Worm (Caenorhabditis elegans) whole organism, young adult: Measurements from ENCODE around the gene fbxc-32.
"Not testable (repeated sequence)": the region's sequence is repeated elsewhere in the genome, so short reads cannot be mapped to it uniquely, and the experiment has no call there.

ENCODE experiments used
- C06A6.2 ChIP-seq: fragments of 200-800 bp; sonication (Bioruptor generic); conservative IDR thresholded peaks from 2 replicates; pipeline ENCODE4 v1.3.6; 2022; ENCODE audit warnings: missing genetic modification characterization, missing compliant biosample characterization
- D2030.7 ChIP-seq: fragments of 200-800 bp; sonication (Bioruptor generic); IDR thresholded peaks from 2 replicates; pipeline ENCODE4 v1.3.6; 2022; ENCODE audit warnings: missing genetic modification reagents, missing genetic modification characterization, missing compliant biosample characterization
- F10E7.11 ChIP-seq: sonication (generic microtip); optimal IDR thresholded peaks from 2 replicates; lab custom pipeline; 2017; ENCODE audit warnings: mild to moderate bottlenecking, missing genetic modification characterization, moderate library complexity, missing compliant biosample characterization
- F33H1.4 ChIP-seq: fragments of 200-800 bp; sonication (Bioruptor generic); IDR thresholded peaks from 2 replicates; pipeline ENCODE4 v1.3.6; 2022; ENCODE audit warnings: missing genetic modification reagents, missing genetic modification characterization, missing compliant biosample characterization
- F37B4.10 ChIP-seq: fragments of 200-800 bp; sonication (Bioruptor generic); IDR thresholded peaks from 2 replicates; pipeline ENCODE4 v1.3.6; 2022; ENCODE audit warnings: missing genetic modification characterization, missing compliant biosample characterization
- F39B2.1 ChIP-seq: fragments of 200-800 bp; sonication (Bioruptor generic); IDR thresholded peaks from 2 replicates; pipeline ENCODE4 v1.3.6; 2022; ENCODE audit warnings: missing genetic modification reagents, missing genetic modification characterization, missing compliant biosample characterization
- F57A8.1 ChIP-seq: fragments of 200-800 bp; sonication (Bioruptor generic); optimal IDR thresholded peaks from 2 replicates; lab custom pipeline; 2018; ENCODE audit warnings: mild to moderate bottlenecking, missing genetic modification characterization, moderate library complexity, missing compliant biosample characterization
- Y53F4B.3 ChIP-seq: fragments of 200-800 bp; sonication (Bioruptor generic); IDR thresholded peaks from 2 replicates; pipeline ENCODE4 v1.3.6; 2022; ENCODE audit warnings: missing genetic modification reagents, missing genetic modification characterization, missing compliant biosample characterization
- ZK185.1 ChIP-seq: sonication (generic microtip); optimal IDR thresholded peaks from 2 replicates; lab custom pipeline; 2016; ENCODE audit warnings: mild to moderate bottlenecking, missing genetic modification characterization, missing compliant biosample characterization; ENCODE audit not compliant: poor library complexity, severe bottlenecking
- akir-1 ChIP-seq: fragments of 200-800 bp; sonication (Bioruptor generic); optimal IDR thresholded peaks from 2 replicates; lab custom pipeline; 2018; ENCODE audit warnings: mild to moderate bottlenecking, missing genetic modification characterization, moderate library complexity, missing compliant biosample characterization
- ama-1 ChIP-seq, 3 experiments: fragments of 150-350 bp in 1 of 3; sonication (generic microtip) in 2 of 3; optimal IDR thresholded peaks; 2 replicates each; lab custom pipeline; 2014 to 2018; ENCODE audit warnings: missing biosample characterization in 2 of 3, missing genetic modification characterization in 2 of 3, missing genetic modification reagents in 2 of 3
- attf-5 ChIP-seq: fragments of 200-800 bp; sonication (Bioruptor generic); optimal IDR thresholded peaks from 2 replicates; lab custom pipeline; 2018; ENCODE audit warnings: mild to moderate bottlenecking, missing genetic modification characterization, missing compliant biosample characterization
- attf-6 ChIP-seq: fragments of 200-800 bp; sonication (Bioruptor generic); IDR thresholded peaks from 2 replicates; pipeline ENCODE4 v1.3.6; 2022; ENCODE audit warnings: missing genetic modification reagents, missing genetic modification characterization, missing compliant biosample characterization
- hlh-12 ChIP-seq: sonication (generic microtip); optimal IDR thresholded peaks from 2 replicates; lab custom pipeline; 2016; ENCODE audit warnings: missing genetic modification characterization, missing compliant biosample characterization
- hlh-26 ChIP-seq: fragments of 200-800 bp; sonication (Bioruptor generic); conservative IDR thresholded peaks from 2 replicates; pipeline ENCODE4 v1.3.6; 2022; ENCODE audit warnings: missing genetic modification reagents, missing genetic modification characterization, missing compliant biosample characterization
- hmg-1.2 ChIP-seq: fragments of 200-800 bp; sonication (Bioruptor generic); IDR thresholded peaks from 2 replicates; pipeline ENCODE4 v1.3.6; 2022; ENCODE audit warnings: missing genetic modification reagents, missing genetic modification characterization, missing compliant biosample characterization
- hmg-20 ChIP-seq: fragments of 200-800 bp; sonication (Bioruptor generic); IDR thresholded peaks from 2 replicates; pipeline ENCODE4 v1.3.6; 2022; ENCODE audit warnings: missing genetic modification reagents, missing genetic modification characterization, missing compliant biosample characterization
- hsf-1 ChIP-seq: fragments of 200-800 bp; sonication (Bioruptor generic); IDR thresholded peaks from 2 replicates; pipeline ENCODE4 v1.3.6; 2022; ENCODE audit warnings: missing genetic modification reagents, missing genetic modification characterization, missing compliant biosample characterization
- lin-35 ChIP-seq, 3 experiments: fragments of 150-350 bp in 2 of 3; sonication (generic microtip) in 1 of 3; optimal IDR thresholded peaks; 2 replicates each; lab custom pipeline; 2014 to 2018; ENCODE audit warnings: missing biosample characterization in 3 of 3, missing genetic modification characterization in 3 of 3, missing genetic modification reagents in 3 of 3
- lin-40 ChIP-seq: sonication (generic microtip); optimal IDR thresholded peaks from 2 replicates; lab custom pipeline; 2016; ENCODE audit warnings: missing genetic modification characterization, mild to moderate bottlenecking, missing compliant biosample characterization, missing genotype, missing genetic modification reagents
- lin-54 ChIP-seq: fragments of 200-800 bp; sonication (Bioruptor generic); optimal IDR thresholded peaks from 2 replicates; lab custom pipeline; 2018; ENCODE audit warnings: mild to moderate bottlenecking, missing genetic modification characterization, missing compliant biosample characterization
- lsy-27 ChIP-seq: sonication (generic microtip); optimal IDR thresholded peaks from 2 replicates; lab custom pipeline; 2017; ENCODE audit warnings: missing genetic modification characterization, mild to moderate bottlenecking, missing compliant biosample characterization, antibody characterized with exemption, missing genotype, borderline replicate concordance; ENCODE audit not compliant: insufficient read depth
- madf-8 ChIP-seq: fragments of 200-800 bp; sonication (Bioruptor generic); conservative IDR thresholded peaks from 2 replicates; pipeline ENCODE4 v1.3.6; 2022; ENCODE audit warnings: missing genetic modification reagents, missing genetic modification characterization, missing compliant biosample characterization
- nhr-27 ChIP-seq: fragments of 200-800 bp; sonication (Bioruptor generic); optimal IDR thresholded peaks from 2 replicates; lab custom pipeline; 2018; ENCODE audit warnings: mild to moderate bottlenecking, missing genetic modification characterization, moderate library complexity, missing compliant biosample characterization
- nhr-80 ChIP-seq: sonication (generic microtip); optimal IDR thresholded peaks from 2 replicates; lab custom pipeline; 2016; ENCODE audit warnings: missing genetic modification characterization, missing compliant biosample characterization
- pha-4 ChIP-seq: fragments of 150-350 bp; sonication (generic microtip); optimal IDR thresholded peaks from 2 replicates; lab custom pipeline; 2014; ENCODE audit warnings: missing biosample characterization, missing genetic modification reagents, missing genetic modification characterization
- repo-1 ChIP-seq: sonication (generic microtip); optimal IDR thresholded peaks from 2 replicates; lab custom pipeline; 2017; ENCODE audit warnings: mild to moderate bottlenecking, missing genetic modification characterization, missing compliant biosample characterization
- rpc-1 ChIP-seq, 2 experiments: fragments of 150-350 bp in 1 of 2; sonication (generic microtip) in 1 of 2; optimal IDR thresholded peaks; 2 replicates each; lab custom pipeline; 2014 to 2018; ENCODE audit warnings: missing biosample characterization in 1 of 2, missing genetic modification characterization in 1 of 2, missing genetic modification reagents in 1 of 2, missing genotype in 1 of 2
- snpc-4 ChIP-seq, 5 experiments: fragments of 150-350 bp in 1 of 5; sonication (generic microtip) in 4 of 5; optimal IDR thresholded peaks; 2 replicates each; lab custom pipeline; 2014 to 2018; ENCODE audit warnings: missing genetic modification characterization in 5 of 5, missing biosample characterization in 3 of 5, antibody characterized with exemption in 2 of 5, mild to moderate bottlenecking in 2 of 5, missing compliant biosample characterization in 2 of 5, missing genotype in 2 of 5, moderate library complexity in 2 of 5, missing genetic modification reagents in 1 of 5
- unc-130 ChIP-seq: sonication (generic microtip); optimal IDR thresholded peaks from 2 replicates; lab custom pipeline; 2016; ENCODE audit warnings: missing genetic modification reagents, missing genetic modification characterization, missing compliant biosample characterization

The fbxc-32 gene

ce11 chrII:948091-948490 lies at the start of gene fbxc-32:
Gene fbxc-32, minus strand, starts transcription at chrII:948191.
- TF ChIP-seq lin-54 (GFP tag; lab: Kevin White, UChicago), result no peak
- TF ChIP-seq F37B4.10 (GFP tag; lab: Robert Waterston, UW), result no peak
- no peak for TF ChIP-seq ama-1 (optimal IDR thresholded peaks at IDR 0.05; lab: Kevin White, UChicago)
- no peak for TF ChIP-seq ama-1 (GFP tag; optimal IDR thresholded peaks at IDR 0.05; lab: Kevin White, UChicago)
- no peak for TF ChIP-seq F10E7.11 (tag; lab: Kevin White, UChicago)
- no peak for TF ChIP-seq unc-130
- no peak for TF ChIP-seq lsy-27 (tag; lab: Kevin White, UChicago)
- no peak for TF ChIP-seq Y53F4B.3 (GFP tag; lab: Robert Waterston, UW)
- no peak for TF ChIP-seq F57A8.1
- no peak for TF ChIP-seq F33H1.4 (GFP tag; lab: Robert Waterston, UW)
- no peak for TF ChIP-seq nhr-80

- TF ChIP-seq repo-1 (tag; lab: Kevin White, UChicago); lin-54 (GFP tag; lab: Kevin White, UChicago); lin-35 (GFP tag; optimal IDR thresholded peaks at IDR 0.05; lab: Kevin White, UChicago): not testable (repeated sequence)
These were observed 48.1 kb upstream of the fbxc-32 start, which contains the start of gene F45D11.11 for ce11 chrII:996112-996511. Gene F45D11.11, minus strand, starts transcription at chrII:996212.

ce11 chrII:994231-994630 lies 46.2 kb upstream of the fbxc-32 start, which contains the start of gene F45D11.7:
Gene F45D11.7, plus strand, starts transcription at chrII:994531.
- not testable (repeated sequence) for TF ChIP-seq akir-1 (GFP tag; lab: Kevin White, UChicago); C06A6.2 (GFP tag; lab: Robert Waterston, UW); lin-40 (tag; lab: Kevin White, UChicago)

- TF ChIP-seq rpc-1 (optimal IDR thresholded peaks at IDR 0.05; lab: Kevin White, UChicago) (no peak), rpc-1 (tag; optimal IDR thresholded peaks at IDR 0.05; lab: Kevin White, UChicago) (no peak), hmg-1.2 (no peak), F33H1.4 (GFP tag; lab: Robert Waterston, UW) (no peak), attf-6 (no peak), hlh-12 (tag; lab: Kevin White, UChicago) (no peak), madf-8 (GFP tag; lab: Robert Waterston, UW) (no peak), F39B2.1 (GFP tag; lab: Robert Waterston, UW) (no peak), pha-4 (tag; lab: Kevin White, UChicago) (no peak)
- TF ChIP-seq, all 124 proteins: peak for 0
These were observed 43.3 kb upstream of the fbxc-32 start, which contains the start of gene fbxc-42 for ce11 chrII:991300-991699. Gene fbxc-42, plus strand, starts transcription at chrII:991600.

- TF ChIP-seq hlh-26 (GFP tag; lab: Robert Waterston, UW), result no peak
- no peak for TF ChIP-seq snpc-4 (GFP tag; optimal IDR thresholded peaks at IDR 0.05; lab: Kevin White, UChicago)
- TF ChIP-seq snpc-4 (tag; optimal IDR thresholded peaks at IDR 0.05; lab: Kevin White, UChicago), result no peak
- no peak for TF ChIP-seq D2030.7 (GFP tag; lab: Robert Waterston, UW)
- no peak for TF ChIP-seq hsf-1
- no peak for TF ChIP-seq attf-5 (GFP tag; lab: Kevin White, UChicago)
- TF ChIP-seq nhr-27 (tag; lab: Kevin White, UChicago), result no peak
- TF ChIP-seq ZK185.1 (tag; lab: Kevin White, UChicago), result no peak
- TF ChIP-seq hmg-20, result no peak
These were observed 40.4 kb upstream of the fbxc-32 start, which contains the start of gene fbxc-39 for ce11 chrII:988437-988836. Gene fbxc-39, plus strand, starts transcription at chrII:988737.
